Worm (Caenorhabditis elegans): ENCODE data around the gene ZK285.2.

DNA sequence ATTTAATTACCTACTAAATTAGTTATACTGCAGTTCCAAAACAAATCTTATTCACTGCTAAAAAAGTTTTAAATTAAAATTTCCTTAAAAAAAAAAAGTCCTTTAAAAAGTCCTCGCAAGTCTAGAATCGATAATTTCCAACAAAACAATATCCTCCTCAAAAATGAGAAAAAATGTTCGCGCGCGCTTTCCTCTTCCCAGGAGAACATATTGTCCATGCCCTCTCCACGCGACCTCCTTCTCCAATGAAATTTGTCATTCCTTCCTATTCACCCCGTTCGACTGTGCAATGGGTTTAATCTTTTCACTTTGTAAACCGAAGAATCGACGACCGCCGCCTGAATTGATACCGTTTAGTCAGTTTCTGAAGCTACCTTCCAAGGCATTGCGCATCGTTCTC, 10.5 kb upstream of the ZK285.2 start, which contains the start of gene T10C6.10:
- no peak for TF ChIP-seq him-1 (tag; optimal IDR thresholded peaks at IDR 0.05)
- TF ChIP-seq dao-5 (tag; optimal IDR thresholded peaks at IDR 0.05): no peak
- no peak for TF ChIP-seq W03F9.2 (tag; optimal IDR thresholded peaks at IDR 0.05)
